Worm (Caenorhabditis elegans) whole organism, young adult: ENCODE measurements around the gene fbxa-79.

Source experiments
- F22D6.2 ChIP-seq: sonication (generic microtip); optimal IDR thresholded peaks from 2 replicates; lab custom pipeline; 2016; ENCODE audit warnings: mild to moderate bottlenecking, missing genetic modification characterization, missing compliant biosample characterization
- F23B12.7 ChIP-seq: sonication (generic microtip); optimal IDR thresholded peaks from 2 replicates; lab custom pipeline; 2017; ENCODE audit warnings: missing genetic modification characterization, mild to moderate bottlenecking, missing compliant biosample characterization, antibody characterized with exemption, moderate library complexity; ENCODE audit not compliant: insufficient read depth
- F55B11.4 ChIP-seq: sonication (generic microtip); optimal IDR thresholded peaks from 2 replicates; lab custom pipeline; 2016; ENCODE audit warnings: missing compliant biosample characterization, missing genetic modification characterization, borderline replicate concordance; ENCODE audit not compliant: insufficient read depth
- F57C9.4 ChIP-seq: sonication (generic microtip); optimal IDR thresholded peaks from 2 replicates; lab custom pipeline; 2017; ENCODE audit warnings: mild to moderate bottlenecking, missing genetic modification characterization, missing compliant biosample characterization
- K11D2.4 ChIP-seq: fragments of 200-800 bp; sonication (Bioruptor generic); IDR thresholded peaks from 2 replicates; pipeline ENCODE4 v1.3.6; 2022; ENCODE audit warnings: missing genetic modification reagents, missing genetic modification characterization, missing compliant biosample characterization
- Y56A3A.18 ChIP-seq: fragments of 200-800 bp; sonication (Bioruptor generic); IDR thresholded peaks from 2 replicates; pipeline ENCODE4 v1.3.6; 2022; ENCODE audit warnings: missing genetic modification reagents, missing genetic modification characterization, missing compliant biosample characterization
- Y79H2A.3 ChIP-seq: fragments of 200-800 bp; sonication (Bioruptor generic); conservative IDR thresholded peaks from 2 replicates; pipeline ENCODE4 v1.3.6; 2022; ENCODE audit warnings: missing genetic modification reagents, missing genetic modification characterization, missing compliant biosample characterization
- aptf-3 ChIP-seq: fragments of 200-800 bp; sonication (Bioruptor generic); IDR thresholded peaks from 2 replicates; pipeline ENCODE4 v1.3.6; 2022; ENCODE audit warnings: missing genetic modification characterization, missing compliant biosample characterization
- atf-7 ChIP-seq: sonication (generic microtip); optimal IDR thresholded peaks from 2 replicates; lab custom pipeline; 2017; ENCODE audit warnings: mild to moderate bottlenecking, missing genetic modification characterization, missing compliant biosample characterization
- attf-3 ChIP-seq: fragments of 200-800 bp; sonication (Bioruptor generic); conservative IDR thresholded peaks from 2 replicates; pipeline ENCODE4 v1.3.6; 2022; ENCODE audit warnings: missing genetic modification reagents, missing genetic modification characterization, missing compliant biosample characterization
- attf-5 ChIP-seq: fragments of 200-800 bp; sonication (Bioruptor generic); optimal IDR thresholded peaks from 2 replicates; lab custom pipeline; 2018; ENCODE audit warnings: mild to moderate bottlenecking, missing genetic modification characterization, missing compliant biosample characterization
- bed-1 ChIP-seq: fragments of 200-800 bp; sonication (Bioruptor generic); IDR thresholded peaks from 2 replicates; pipeline ENCODE4 v1.3.6; 2022; ENCODE audit warnings: missing genetic modification reagents, missing genetic modification characterization, missing compliant biosample characterization
- cebp-1 ChIP-seq, 2 experiments: fragments of 200-800 bp in 1 of 2; sonication (Bioruptor generic) in 1 of 2; sonication (generic microtip) in 1 of 2; IDR thresholded peaks in 1 of 2; optimal IDR thresholded peaks in 1 of 2; 2 replicates each; pipeline versions ENCODE4 v1.3.6 to Lab custom; 2017 to 2022; ENCODE audit warnings: missing compliant biosample characterization in 2 of 2, missing genetic modification characterization in 2 of 2, mild to moderate bottlenecking in 1 of 2, missing genetic modification reagents in 1 of 2, moderate library complexity in 1 of 2
- die-1 ChIP-seq: sonication (generic microtip); optimal IDR thresholded peaks from 2 replicates; lab custom pipeline; 2016; ENCODE audit warnings: missing genotype, mild to moderate bottlenecking, missing genetic modification characterization, missing compliant biosample characterization
- dox-1 ChIP-seq: fragments of 200-800 bp; sonication (Bioruptor generic); IDR thresholded peaks from 2 replicates; pipeline ENCODE4 v1.3.6; 2022; ENCODE audit warnings: missing genetic modification reagents, missing genetic modification characterization, missing compliant biosample characterization
- dpl-1 ChIP-seq: fragments of 150-350 bp; optimal IDR thresholded peaks from 2 replicates; lab custom pipeline; 2014; ENCODE audit warnings: missing biosample characterization, missing genetic modification reagents, missing genetic modification characterization
- egl-44 ChIP-seq: fragments of 200-800 bp; sonication (Bioruptor generic); IDR thresholded peaks from 2 replicates; pipeline ENCODE4 v1.3.6; 2022; ENCODE audit warnings: missing genetic modification reagents, missing genetic modification characterization, missing compliant biosample characterization
- egrh-3 ChIP-seq: fragments of 200-800 bp; sonication (Bioruptor generic); IDR thresholded peaks from 2 replicates; pipeline ENCODE4 v1.3.6; 2022; ENCODE audit warnings: missing genetic modification reagents, missing genetic modification characterization, missing compliant biosample characterization
- ets-4 ChIP-seq: fragments of 200-800 bp; sonication (Bioruptor generic); optimal IDR thresholded peaks from 2 replicates; lab custom pipeline; 2018; ENCODE audit warnings: mild to moderate bottlenecking, missing genetic modification characterization, missing compliant biosample characterization
- gei-17 ChIP-seq: fragments of 200-800 bp; sonication (Bioruptor generic); optimal IDR thresholded peaks from 2 replicates; lab custom pipeline; 2018; ENCODE audit warnings: mild to moderate bottlenecking, missing genetic modification characterization, missing compliant biosample characterization
- hmg-1.2 ChIP-seq: fragments of 200-800 bp; sonication (Bioruptor generic); IDR thresholded peaks from 2 replicates; pipeline ENCODE4 v1.3.6; 2022; ENCODE audit warnings: missing genetic modification reagents, missing genetic modification characterization, missing compliant biosample characterization
- hrde-1 ChIP-seq: sonication (generic microtip); optimal IDR thresholded peaks from 2 replicates; lab custom pipeline; 2016; ENCODE audit warnings: missing genetic modification characterization, mild to moderate bottlenecking, missing compliant biosample characterization, moderate library complexity, missing genotype, missing genetic modification reagents, borderline replicate concordance
- let-607 ChIP-seq, 2 experiments: fragments of 200-800 bp in 1 of 2; sonication (Bioruptor generic) in 1 of 2; sonication (generic microtip) in 1 of 2; optimal IDR thresholded peaks; 2 replicates each; lab custom pipeline; 2016 to 2018; ENCODE audit warnings: mild to moderate bottlenecking in 2 of 2, missing compliant biosample characterization in 2 of 2, missing genetic modification characterization in 2 of 2, moderate library complexity in 2 of 2, missing genotype in 1 of 2
- lin-40 ChIP-seq: sonication (generic microtip); optimal IDR thresholded peaks from 2 replicates; lab custom pipeline; 2016; ENCODE audit warnings: missing genetic modification characterization, mild to moderate bottlenecking, missing compliant biosample characterization, missing genotype, missing genetic modification reagents
- lin-54 ChIP-seq: fragments of 200-800 bp; sonication (Bioruptor generic); optimal IDR thresholded peaks from 2 replicates; lab custom pipeline; 2018; ENCODE audit warnings: mild to moderate bottlenecking, missing genetic modification characterization, missing compliant biosample characterization
- lsl-1 ChIP-seq: fragments of 200-800 bp; sonication (Bioruptor generic); optimal IDR thresholded peaks from 2 replicates; lab custom pipeline; 2018; ENCODE audit warnings: mild to moderate bottlenecking, missing genetic modification characterization, moderate library complexity, missing compliant biosample characterization
- mes-4 ChIP-seq: sonication (generic microtip); optimal IDR thresholded peaks from 2 replicates; lab custom pipeline; 2016; ENCODE audit warnings: missing genotype, missing genetic modification characterization, missing compliant biosample characterization
- nfyb-1 ChIP-seq: fragments of 200-800 bp; sonication (Bioruptor generic); IDR thresholded peaks from 2 replicates; pipeline ENCODE4 v1.3.6; 2022; ENCODE audit warnings: missing genetic modification reagents, missing genetic modification characterization, missing compliant biosample characterization
- nhr-80 ChIP-seq: sonication (generic microtip); optimal IDR thresholded peaks from 2 replicates; lab custom pipeline; 2016; ENCODE audit warnings: missing genetic modification characterization, missing compliant biosample characterization
- nhr-90 ChIP-seq: sonication (generic microtip); optimal IDR thresholded peaks from 2 replicates; lab custom pipeline; 2016; ENCODE audit warnings: missing genotype, mild to moderate bottlenecking, missing genetic modification characterization, missing compliant biosample characterization
- pha-4 ChIP-seq: fragments of 150-350 bp; sonication (generic microtip); optimal IDR thresholded peaks from 2 replicates; lab custom pipeline; 2014; ENCODE audit warnings: missing biosample characterization, missing genetic modification reagents, missing genetic modification characterization
- repo-1 ChIP-seq: sonication (generic microtip); optimal IDR thresholded peaks from 2 replicates; lab custom pipeline; 2017; ENCODE audit warnings: mild to moderate bottlenecking, missing genetic modification characterization, missing compliant biosample characterization
- rpc-1 ChIP-seq, 2 experiments: fragments of 150-350 bp in 1 of 2; sonication (generic microtip) in 1 of 2; optimal IDR thresholded peaks; 2 replicates each; lab custom pipeline; 2014 to 2018; ENCODE audit warnings: missing biosample characterization in 1 of 2, missing genetic modification characterization in 1 of 2, missing genetic modification reagents in 1 of 2, missing genotype in 1 of 2
- snpc-1.1 ChIP-seq: sonication (generic microtip); optimal IDR thresholded peaks from 2 replicates; lab custom pipeline; 2017; ENCODE audit warnings: missing genetic modification characterization, mild to moderate bottlenecking, missing compliant biosample characterization, antibody characterized with exemption, moderate library complexity, missing genotype, missing genetic modification reagents; ENCODE audit not compliant: insufficient read depth
- tbp1 ChIP-seq: fragments of 200-800 bp; sonication (Bioruptor generic); optimal IDR thresholded peaks from 2 replicates; lab custom pipeline; 2018; ENCODE audit warnings: mild to moderate bottlenecking, missing genetic modification characterization, missing compliant biosample characterization
- tlf-1 ChIP-seq: fragments of 200-800 bp; sonication (Bioruptor generic); optimal IDR thresholded peaks from 2 replicates; lab custom pipeline; 2018; ENCODE audit warnings: mild to moderate bottlenecking, missing genetic modification characterization, missing compliant biosample characterization
- unc-62 ChIP-seq: fragments of 150-350 bp; optimal IDR thresholded peaks from 2 replicates; lab custom pipeline; 2014; ENCODE audit warnings: missing biosample characterization, missing genetic modification reagents, missing genetic modification characterization
- ztf-22 ChIP-seq: fragments of 200-800 bp; sonication (Bioruptor generic); optimal IDR thresholded peaks from 2 replicates; lab custom pipeline; 2018; ENCODE audit warnings: mild to moderate bottlenecking, missing genetic modification characterization, moderate library complexity, missing compliant biosample characterization
- ztf-26 ChIP-seq: sonication (generic microtip); optimal IDR thresholded peaks from 2 replicates; lab custom pipeline; 2017; ENCODE audit warnings: missing genetic modification characterization, missing compliant biosample characterization
- ztf-3 ChIP-seq: fragments of 200-800 bp; sonication (Bioruptor generic); optimal IDR thresholded peaks from 2 replicates; lab custom pipeline; 2018; ENCODE audit warnings: mild to moderate bottlenecking, missing genetic modification characterization, missing compliant biosample characterization

Gene fbxa-79

DNA sequence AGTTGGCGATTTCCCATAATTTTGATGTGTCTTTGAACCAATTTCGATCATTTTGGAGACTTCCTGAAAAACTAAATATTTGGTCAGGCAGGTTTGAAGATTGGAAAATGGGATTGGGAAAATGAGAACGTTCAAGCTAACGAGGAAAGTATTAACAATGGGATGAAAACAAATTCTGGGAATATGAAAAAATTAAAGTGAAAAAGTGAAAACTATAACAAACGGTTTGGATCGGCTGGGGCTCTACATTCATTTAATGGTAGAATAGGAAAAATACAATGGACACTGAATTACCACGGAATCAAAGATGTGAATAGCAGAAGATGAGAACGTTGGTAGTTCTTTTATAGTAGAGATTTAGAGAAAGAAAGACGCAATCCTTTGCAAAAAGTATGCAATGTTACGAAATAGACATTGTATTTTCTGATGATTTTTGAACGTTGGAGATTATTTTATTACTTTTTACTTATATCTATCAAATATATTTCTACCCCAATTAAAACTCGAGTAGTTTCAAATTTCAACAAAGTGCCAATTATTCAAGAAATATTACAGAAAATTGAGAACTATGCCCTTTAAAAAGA lies 19.5 kb downstream of the fbxa-79 start, which contains the start of gene fbxa-50:
TSS of gene fbxa-50 (minus strand) at position 51 of the 584 bp plus-strand sequence.
- TF ChIP-seq gei-17 (GFP tag; lab: Kevin White, UChicago) (no peak), F22D6.2 (no peak), F55B11.4 (tag; lab: Kevin White, UChicago) (no peak), F23B12.7 (tag; lab: Kevin White, UChicago) (no peak), ztf-3 (GFP tag; lab: Kevin White, UChicago) (no peak), dpl-1 (GFP tag; lab: Kevin White, UChicago) (no peak), cebp-1 (GFP tag; IDR thresholded peaks at IDR 0.05; lab: Robert Waterston, UW) (0 out of 2 replicates have a peak, but pooled peaks have one; percentile 18), cebp-1 (tag; optimal IDR thresholded peaks at IDR 0.05; lab: Kevin White, UChicago) (peak; percentile 80), ztf-26 (no peak)
- TF ChIP-seq, all 124 proteins: peak for 1

DNA sequence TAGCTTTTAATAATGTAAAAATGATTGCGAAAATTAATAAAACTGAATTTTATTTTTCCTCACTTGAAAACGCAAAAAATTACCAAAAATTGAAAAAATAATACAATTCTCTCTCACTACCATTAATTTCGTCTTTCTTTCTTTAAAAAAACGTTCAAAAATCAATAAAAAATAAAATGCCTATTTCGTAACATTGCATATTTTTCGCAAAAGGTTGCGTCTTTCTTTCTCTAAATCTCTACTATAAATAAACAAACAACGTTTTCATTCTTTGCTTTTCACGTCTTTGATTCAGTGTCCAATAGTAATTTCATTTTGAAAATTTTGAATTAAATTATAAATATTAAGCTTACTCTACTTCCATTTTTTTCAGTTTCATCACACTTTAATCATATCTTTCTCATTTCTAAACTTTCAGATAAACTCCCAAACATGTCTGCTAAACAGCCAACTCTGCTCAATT lies 23.5 kb downstream of the fbxa-79 start, which contains the start of gene fbxa-37:
TSS of gene fbxa-37 (plus strand) at position 413 of the 463 bp plus-strand sequence.
- TF ChIP-seq bed-1 (GFP tag; lab: Robert Waterston, UW) (no peak), hmg-1.2 (peak; percentile 40; the same call in 1 of the 2 replicates), mes-4 (tag; lab: Kevin White, UChicago) (no peak), lin-54 (GFP tag; lab: Kevin White, UChicago) (no peak), cebp-1 (GFP tag; IDR thresholded peaks at IDR 0.05; lab: Robert Waterston, UW) (peak; percentile 94), cebp-1 (tag; optimal IDR thresholded peaks at IDR 0.05; lab: Kevin White, UChicago) (peak; percentile 96), attf-5 (GFP tag; lab: Kevin White, UChicago) (peak; percentile 49)

DNA sequence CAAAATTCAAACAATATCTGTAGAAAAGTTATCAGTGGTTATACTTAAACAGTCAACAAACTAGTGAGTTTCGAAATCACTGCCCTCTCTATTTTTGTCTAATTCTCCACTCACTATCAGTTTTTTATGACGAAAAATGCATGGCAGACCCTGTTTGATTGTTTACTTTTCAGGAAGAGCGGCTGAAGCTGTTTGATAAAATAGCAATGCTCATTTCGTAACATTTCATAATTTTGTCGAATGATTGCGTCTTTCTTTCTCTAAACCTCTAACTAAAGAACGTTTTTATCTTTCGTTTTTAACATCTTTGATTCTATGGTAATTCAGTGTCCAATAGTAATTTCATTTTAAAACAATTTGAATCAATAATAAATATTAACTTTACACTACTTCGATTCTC lies 28.9 kb downstream of the fbxa-79 start:
- TF ChIP-seq attf-5 (GFP tag; lab: Kevin White, UChicago) (peak; percentile 86), repo-1 (tag; lab: Kevin White, UChicago) (no peak), nhr-90 (tag; lab: Kevin White, UChicago) (peak; percentile 46), Y56A3A.18 (GFP tag; lab: Robert Waterston, UW) (no peak), egrh-3 (GFP tag; lab: Robert Waterston, UW) (no peak), tlf-1 (peak; percentile 3), atf-7 (tag; lab: Kevin White, UChicago) (peak; percentile 64), K11D2.4 (GFP tag; lab: Robert Waterston, UW) (no peak), Y79H2A.3 (no peak), let-607 (tag; optimal IDR thresholded peaks at IDR 0.05; lab: Kevin White, UChicago) (peak in 1 of 2 experiments; percentile 29), pha-4 (peak; percentile 89), nfyb-1 (GFP tag; lab: Robert Waterston, UW) (peak; percentile 69; the same call in 1 of the 2 replicates), hrde-1 (no peak), ets-4 (GFP tag; lab: Kevin White, UChicago) (peak; percentile 86), egl-44 (GFP tag; lab: Robert Waterston, UW) (peak; percentile 52; the same call in 1 of the 2 replicates), rpc-1 (optimal IDR thresholded peaks at IDR 0.05; lab: Kevin White, UChicago) (no peak), rpc-1 (tag; optimal IDR thresholded peaks at IDR 0.05; lab: Kevin White, UChicago) (no peak), unc-62 (peak; percentile 69), die-1 (no peak), F23B12.7 (tag; lab: Kevin White, UChicago) (peak; percentile 17), snpc-1.1 (tag; lab: Kevin White, UChicago) (no peak), dpl-1 (GFP tag; lab: Kevin White, UChicago) (no peak), lin-40 (peak; percentile 2), aptf-3 (GFP tag; lab: Robert Waterston, UW) (no peak), F57C9.4 (tag; lab: Kevin White, UChicago) (no peak), attf-3 (no peak), dox-1 (GFP tag; lab: Robert Waterston, UW) (no peak; the same call in 1 of the 2 replicates), lsl-1 (GFP tag; lab: Kevin White, UChicago) (no peak), tbp1 (peak; percentile 35), cebp-1 (GFP tag; IDR thresholded peaks at IDR 0.05; lab: Robert Waterston, UW) (peak; percentile 97), cebp-1 (tag; optimal IDR thresholded peaks at IDR 0.05; lab: Kevin White, UChicago) (peak; percentile 98), nhr-80 (peak; percentile 97), ztf-22 (GFP tag; lab: Kevin White, UChicago) (peak; percentile 64)
